Fruit fly (Drosophila melanogaster): Measurements from ENCODE around the gene Rh6.

DNA sequence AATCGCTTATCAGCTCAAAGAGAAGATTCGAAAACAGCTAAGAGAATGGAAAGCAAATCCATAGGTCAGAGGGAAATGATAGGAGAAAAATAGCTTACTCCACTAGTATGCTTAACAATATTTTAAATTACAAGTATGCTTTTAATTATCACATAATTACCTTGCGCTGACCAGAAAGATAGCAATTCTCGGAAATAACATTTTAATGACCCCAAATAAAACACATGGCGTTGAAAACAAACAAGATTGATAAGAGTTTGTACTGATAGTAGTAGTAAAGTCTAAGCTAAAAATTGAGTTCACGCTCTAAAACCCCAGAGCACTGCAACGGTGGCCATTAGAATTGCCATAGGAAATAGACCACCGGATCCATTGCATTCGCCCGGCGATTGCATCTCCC lies 24.8 kb downstream of the Rh6 start:
- TF ChIP-seq ttk (optimal IDR thresholded peaks at IDR 0.05) (no peak), Myc (optimal IDR thresholded peaks at IDR 0.05) (no peak), h (optimal IDR thresholded peaks at IDR 0.05) (no peak)

All from Kc167 (cell line).